Worm (Caenorhabditis elegans) whole organism, L1 larva: ENCODE results near the gene C09G9.3.
A peak's percentile ranks its signal among the peaks of the same experiment; 100 is the strongest.

Experiments used
- Y116A8C.19 ChIP-seq: sonication (generic microtip); optimal IDR thresholded peaks from 2 replicates; lab custom pipeline; 2016; ENCODE audit warnings: missing compliant biosample characterization, missing genetic modification characterization, borderline replicate concordance
- aha-1 ChIP-seq: fragments of 150-350 bp; optimal IDR thresholded peaks from 2 replicates; lab custom pipeline; 2014; ENCODE audit warnings: missing biosample characterization, missing genetic modification characterization
- alr-1 ChIP-seq: fragments of 200-800 bp; sonication (Bioruptor generic); optimal IDR thresholded peaks from 2 replicates; lab custom pipeline; 2018; ENCODE audit warnings: borderline replicate concordance, mild to moderate bottlenecking, missing genetic modification characterization, missing compliant biosample characterization
- blmp-1 ChIP-seq: fragments of 150-350 bp; optimal IDR thresholded peaks from 2 replicates; lab custom pipeline; 2014; ENCODE audit warnings: missing biosample characterization, missing genetic modification characterization
- ceh-8 ChIP-seq: fragments of 200-800 bp; sonication (Bioruptor generic); optimal IDR thresholded peaks from 2 replicates; lab custom pipeline; 2018; ENCODE audit warnings: mild to moderate bottlenecking, missing genetic modification characterization, moderate library complexity, missing compliant biosample characterization
- ceh-82 ChIP-seq, 3 experiments: fragments of 150-350 bp in 1 of 3; sonication (generic microtip) in 2 of 3; optimal IDR thresholded peaks; 2 replicates each; lab custom pipeline; 2014 to 2017; ENCODE audit warnings: missing biosample characterization in 3 of 3, missing genetic modification characterization in 3 of 3
- ceh-88 ChIP-seq: fragments of 200-800 bp; sonication (Bioruptor generic); IDR thresholded peaks from 2 replicates; pipeline ENCODE4 v1.3.6; 2022; ENCODE audit warnings: missing genetic modification characterization, missing compliant biosample characterization
- dpl-1 ChIP-seq, 3 experiments: fragments of 150-350 bp in 2 of 3; sonication (generic microtip) in 1 of 3; optimal IDR thresholded peaks; 2 replicates each; lab custom pipeline; 2014 to 2017; ENCODE audit warnings: missing biosample characterization in 3 of 3, missing genetic modification characterization in 3 of 3, missing genetic modification reagents in 3 of 3
- dsc-1 ChIP-seq: sonication (generic microtip); optimal IDR thresholded peaks from 2 replicates; lab custom pipeline; 2016; ENCODE audit warnings: mild to moderate bottlenecking, missing genetic modification characterization, missing compliant biosample characterization
- egl-13 ChIP-seq: sonication (generic microtip); optimal IDR thresholded peaks from 2 replicates; lab custom pipeline; 2016; ENCODE audit warnings: missing genotype, missing genetic modification reagents, missing genetic modification characterization, missing compliant biosample characterization
- egl-27 ChIP-seq, 2 experiments: fragments of 150-350 bp in 1 of 2; sonication (generic microtip); optimal IDR thresholded peaks; 3 replicates each; lab custom pipeline; 2017 to 2018; ENCODE audit warnings: missing biosample characterization in 2 of 2, missing genetic modification characterization in 2 of 2, missing genetic modification reagents in 2 of 2
- elt-2 ChIP-seq: sonication (generic microtip); optimal IDR thresholded peaks from 2 replicates; lab custom pipeline; 2016; ENCODE audit warnings: missing genetic modification characterization, mild to moderate bottlenecking, inconsistent platforms, missing compliant biosample characterization, missing genetic modification reagents
- elt-3 ChIP-seq, 6 experiments: fragments of 150-350 bp in 1 of 6; sonication (generic microtip); optimal IDR thresholded peaks; 2 replicates each; lab custom pipeline; 2017 to 2018; ENCODE audit warnings: missing biosample characterization in 6 of 6, missing genetic modification characterization in 6 of 6, inconsistent platforms in 1 of 6
- fkh-8 ChIP-seq: sonication (generic microtip); optimal IDR thresholded peaks from 2 replicates; lab custom pipeline; 2016; ENCODE audit warnings: mild to moderate bottlenecking, missing genetic modification characterization, missing compliant biosample characterization
- fos-1 ChIP-seq: fragments of 150-350 bp; optimal IDR thresholded peaks from 2 replicates; lab custom pipeline; 2014; ENCODE audit warnings: missing biosample characterization, missing genetic modification characterization
- grh-1 ChIP-seq: fragments of 200-800 bp; sonication (Bioruptor generic); IDR thresholded peaks from 2 replicates; pipeline ENCODE4 v1.3.6; 2022; ENCODE audit warnings: missing genetic modification reagents, missing genetic modification characterization, missing compliant biosample characterization
- hlh-4 ChIP-seq: sonication (generic microtip); optimal IDR thresholded peaks from 2 replicates; lab custom pipeline; 2016; ENCODE audit warnings: mild to moderate bottlenecking, missing genetic modification characterization, missing compliant biosample characterization
- hpl-2 ChIP-seq: fragments of 150-350 bp; optimal IDR thresholded peaks from 2 replicates; lab custom pipeline; 2014; ENCODE audit warnings: missing biosample characterization, missing genetic modification reagents, missing genetic modification characterization
- irx-1 ChIP-seq: sonication (generic microtip); optimal IDR thresholded peaks from 2 replicates; lab custom pipeline; 2016; ENCODE audit warnings: missing genetic modification characterization, missing compliant biosample characterization
- isw-1 ChIP-seq: fragments of 200-800 bp; sonication (Bioruptor generic); IDR thresholded peaks from 2 replicates; pipeline ENCODE4 v1.3.6; 2022; ENCODE audit warnings: missing genetic modification characterization, missing compliant biosample characterization
- jun-1 ChIP-seq: fragments of 150-350 bp; optimal IDR thresholded peaks from 2 replicates; lab custom pipeline; 2014; ENCODE audit warnings: missing biosample characterization, missing genetic modification reagents, missing genetic modification characterization
- lin-14 ChIP-seq: fragments of 200-800 bp; sonication (Bioruptor generic); optimal IDR thresholded peaks from 2 replicates; lab custom pipeline; 2018; ENCODE audit warnings: mild to moderate bottlenecking, missing genetic modification characterization, moderate library complexity, missing compliant biosample characterization
- lin-15B ChIP-seq: fragments of 150-350 bp; sonication (generic microtip); optimal IDR thresholded peaks from 3 replicates; lab custom pipeline; 2014; ENCODE audit warnings: missing biosample characterization, missing genetic modification characterization
- lin-35 ChIP-seq, 2 experiments: fragments of 150-350 bp; optimal IDR thresholded peaks; 2 replicates each; lab custom pipeline; 2014; ENCODE audit warnings: missing biosample characterization in 2 of 2, missing genetic modification characterization in 2 of 2, missing genetic modification reagents in 2 of 2
- lin-39 ChIP-seq: fragments of 150-350 bp; optimal IDR thresholded peaks from 2 replicates; lab custom pipeline; 2014; ENCODE audit warnings: missing biosample characterization, missing genetic modification reagents, missing genetic modification characterization
- lsy-2 ChIP-seq, 2 experiments: fragments of 150-350 bp; optimal IDR thresholded peaks; 2 replicates each; lab custom pipeline; 2014; ENCODE audit warnings: missing biosample characterization in 2 of 2, missing genetic modification characterization in 2 of 2
- mef-2 ChIP-seq: fragments of 150-350 bp; optimal IDR thresholded peaks from 2 replicates; lab custom pipeline; 2014; ENCODE audit warnings: missing biosample characterization, missing genetic modification characterization
- nhr-11 ChIP-seq: fragments of 150-350 bp; optimal IDR thresholded peaks from 2 replicates; lab custom pipeline; 2014; ENCODE audit warnings: missing biosample characterization, missing genetic modification characterization
- nhr-20 ChIP-seq: sonication (generic microtip); optimal IDR thresholded peaks from 2 replicates; lab custom pipeline; 2016; ENCODE audit warnings: mild to moderate bottlenecking, missing genetic modification characterization, missing compliant biosample characterization
- nhr-237 ChIP-seq: fragments of 150-350 bp; optimal IDR thresholded peaks from 2 replicates; lab custom pipeline; 2014; ENCODE audit warnings: missing biosample characterization, missing genetic modification characterization
- nhr-28 ChIP-seq: fragments of 150-350 bp; optimal IDR thresholded peaks from 2 replicates; lab custom pipeline; 2014; ENCODE audit warnings: missing biosample characterization, missing genetic modification characterization
- nhr-47 ChIP-seq: sonication (generic microtip); optimal IDR thresholded peaks from 2 replicates; lab custom pipeline; 2016; ENCODE audit warnings: mild to moderate bottlenecking, missing genetic modification characterization, moderate library complexity, missing compliant biosample characterization
- nhr-71 ChIP-seq: sonication (generic microtip); optimal IDR thresholded peaks from 2 replicates; lab custom pipeline; 2016; ENCODE audit warnings: mild to moderate bottlenecking, missing genetic modification characterization, moderate library complexity, missing compliant biosample characterization
- nhr-77 ChIP-seq: fragments of 150-350 bp; optimal IDR thresholded peaks from 2 replicates; lab custom pipeline; 2014; ENCODE audit warnings: missing biosample characterization, missing genetic modification characterization
- nhr-84 ChIP-seq: sonication (generic microtip); optimal IDR thresholded peaks from 2 replicates; lab custom pipeline; 2017; ENCODE audit warnings: missing biosample characterization, missing genetic modification characterization
- nhr-85 ChIP-seq: sonication (generic microtip); peaks from one replicate; lab custom pipeline; 2016; ENCODE audit warnings: missing genetic modification characterization, inconsistent platforms, missing compliant biosample characterization
- nhr-90 ChIP-seq: sonication (generic microtip); optimal IDR thresholded peaks from 2 replicates; lab custom pipeline; 2016; ENCODE audit warnings: mild to moderate bottlenecking, missing genetic modification characterization, missing compliant biosample characterization; ENCODE audit not compliant: poor library complexity
- skn-1 ChIP-seq: fragments of 150-350 bp; optimal IDR thresholded peaks from 2 replicates; lab custom pipeline; 2014; ENCODE audit warnings: missing biosample characterization, missing genetic modification characterization
- snpc-4 ChIP-seq: fragments of 150-350 bp; optimal IDR thresholded peaks from 2 replicates; lab custom pipeline; 2014; ENCODE audit warnings: missing biosample characterization, missing genetic modification characterization
- tbx-2 ChIP-seq: sonication (generic microtip); optimal IDR thresholded peaks from 2 replicates; lab custom pipeline; 2016; ENCODE audit warnings: missing genetic modification characterization, missing compliant biosample characterization
- unc-86 ChIP-seq: sonication (generic microtip); optimal IDR thresholded peaks from 2 replicates; lab custom pipeline; 2016; ENCODE audit warnings: missing genetic modification characterization, missing compliant biosample characterization
- zip-4 ChIP-seq: fragments of 200-800 bp; sonication (Bioruptor generic); optimal IDR thresholded peaks from 2 replicates; lab custom pipeline; 2018; ENCODE audit warnings: mild to moderate bottlenecking, missing genetic modification characterization, moderate library complexity, missing compliant biosample characterization
- ztf-11 ChIP-seq, 2 experiments: sonication (generic microtip); optimal IDR thresholded peaks; 2 replicates each; lab custom pipeline; 2016 to 2017; ENCODE audit warnings: missing genetic modification characterization in 2 of 2, missing biosample characterization in 1 of 2, missing compliant biosample characterization in 1 of 2
- ztf-4 ChIP-seq: fragments of 150-350 bp; optimal IDR thresholded peaks from 2 replicates; lab custom pipeline; 2014; ENCODE audit warnings: missing biosample characterization, missing genetic modification characterization

C09G9.3 gene

DNA sequence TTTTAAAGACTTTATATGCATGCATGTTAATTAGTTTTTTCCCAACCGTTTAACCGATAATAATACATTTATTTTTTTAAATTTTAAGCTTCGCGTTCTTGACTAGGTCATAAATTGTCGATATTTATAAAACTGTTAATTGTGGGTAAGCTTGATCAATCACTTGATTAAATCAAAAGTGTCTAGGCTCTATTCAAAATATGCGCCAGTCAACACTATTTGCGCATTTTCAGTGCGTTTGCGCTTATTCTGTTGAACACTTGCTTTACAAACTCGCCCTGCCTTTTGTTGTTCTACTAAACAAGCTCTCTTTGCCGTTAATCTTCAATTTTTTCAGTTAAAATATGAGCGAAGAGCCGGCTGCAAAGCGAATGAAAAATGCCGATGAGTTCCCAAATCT is 18.3 kb upstream of the C09G9.3 start, which contains the start of gene spr-2 (continued):
- TF ChIP-seq egl-13 (peak; percentile 39), grh-1 (GFP tag; lab: Robert Waterston, UW) (0 out of 2 replicates have a peak, but pooled peaks have one; percentile 18), nhr-237 (tag; lab: Kevin White, UChicago) (no peak), ceh-88 (no peak), nhr-71 (peak; percentile 89), nhr-11 (tag; lab: Kevin White, UChicago) (peak; percentile 67), unc-86 (tag; lab: Kevin White, UChicago) (peak; percentile 59), skn-1 (tag; lab: Kevin White, UChicago) (peak; percentile 52), hlh-4 (tag; lab: Kevin White, UChicago) (no peak), ztf-11 (tag; optimal IDR thresholded peaks at IDR 0.05; lab: Kevin White, UChicago) (peak in 1 of 2 experiments; percentile 3), lin-35 (GFP tag; optimal IDR thresholded peaks at IDR 0.05; lab: Kevin White, UChicago) (peak; percentile 86 to 91), snpc-4 (tag; lab: Kevin White, UChicago) (peak; percentile 66), mef-2 (tag; lab: Kevin White, UChicago) (peak; percentile 5), dsc-1 (tag; lab: Kevin White, UChicago) (peak; percentile 75), egl-27 (tag; optimal IDR thresholded peaks at IDR 0.05; lab: Kevin White, UChicago) (no peak), nhr-47 (tag; lab: Kevin White, UChicago) (peak; percentile 84), fos-1 (tag; lab: Kevin White, UChicago) (peak; percentile 55), nhr-77 (peak; percentile 19), elt-2 (peak; percentile 8), irx-1 (tag; lab: Kevin White, UChicago) (peak; percentile 59), lin-14 (peak; percentile 81), elt-3 (tag; optimal IDR thresholded peaks at IDR 0.05; lab: Kevin White, UChicago) (peak in 2 of 6 experiments; percentile 12 to 34), isw-1 (GFP tag; lab: Robert Waterston, UW) (peak; percentile 42; the same call in 1 of the 2 replicates), hpl-2 (GFP tag; lab: Kevin White, UChicago) (no peak), tbx-2 (tag; lab: Kevin White, UChicago) (peak; percentile 78), aha-1 (tag; lab: Kevin White, UChicago) (no peak), ceh-8 (peak; percentile 68), jun-1 (tag; lab: Kevin White, UChicago) (peak; percentile 39), fkh-8 (peak; percentile 50), blmp-1 (tag; lab: Kevin White, UChicago) (peak; percentile 64), zip-4 (GFP tag; lab: Kevin White, UChicago) (no peak), alr-1 (tag; lab: Kevin White, UChicago) (no peak), lin-15B (tag; lab: Kevin White, UChicago) (peak; percentile 65), nhr-28 (no peak), ceh-82 (tag; optimal IDR thresholded peaks at IDR 0.05; lab: Kevin White, UChicago) (peak; percentile 21 to 65 (median 54)), ztf-4 (tag; lab: Kevin White, UChicago) (peak; percentile 54), lin-39 (tag; lab: Kevin White, UChicago) (peak; percentile 75), lsy-2 (tag; optimal IDR thresholded peaks at IDR 0.05; lab: Kevin White, UChicago) (peak; percentile 84 to 87), nhr-85 (tag; lab: Kevin White, UChicago) (peak; percentile 76), Y116A8C.19 (no peak), nhr-90 (peak; percentile 79), nhr-84 (tag; lab: Kevin White, UChicago) (no peak), dpl-1 (GFP tag; optimal IDR thresholded peaks at IDR 0.05; lab: Kevin White, UChicago) (peak; percentile 84 to 88 (median 87)), nhr-20 (tag; lab: Kevin White, UChicago) (peak; percentile 81)
- TF ChIP-seq, all 84 proteins: peak for 49
